Fruit fly (Drosophila melanogaster): ENCODE measurements around the gene CG9312.

DNA sequence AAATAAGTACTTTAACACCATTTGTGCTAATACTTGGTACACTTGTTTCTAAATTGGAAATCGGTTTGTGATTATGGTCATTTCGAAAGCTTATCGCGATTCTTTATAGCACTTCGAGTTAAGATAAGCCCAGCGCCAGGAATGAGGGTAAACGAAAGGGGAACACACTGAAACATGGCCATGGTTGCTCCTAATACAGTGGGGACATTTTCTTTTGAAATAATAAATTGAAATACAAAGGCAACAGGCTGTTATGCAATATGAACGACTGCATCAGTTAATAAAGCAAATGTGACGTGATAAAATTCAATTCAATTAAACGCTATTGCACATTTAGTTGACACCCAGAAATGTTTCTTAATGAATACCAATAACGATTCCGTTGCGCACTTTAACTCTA lies 17.8 kb downstream of the CG9312 start:
- TF ChIP-seq CTCF (optimal IDR thresholded peaks at IDR 0.05) (no peak), CG8478 (optimal IDR thresholded peaks at IDR 0.05) (no peak)

Data from S2 (cell line).